Fruit fly (Drosophila melanogaster) whole organism, embryonic: ENCODE measurements around the gene mRpL19.

Experiments
- Adf1 ChIP-seq: fragments of 200-800 bp; sonication (Bioruptor generic); IDR thresholded peaks from 2 replicates; pipeline ENCODE4 v1.3.6; 2022; ENCODE audit warnings: missing biosample characterization, missing genetic modification characterization
- CG10654 ChIP-seq: fragments of 200-800 bp; sonication (Bioruptor generic); optimal IDR thresholded peaks from 2 replicates; lab custom pipeline; 2016; ENCODE audit warnings: missing biosample characterization, missing genetic modification characterization
- CG12104 ChIP-seq: fragments of 200-800 bp; sonication (Bioruptor generic); optimal IDR thresholded peaks from 3 replicates; lab custom pipeline; 2016; ENCODE audit warnings: missing biosample characterization, missing genetic modification characterization
- CG17186 ChIP-seq: fragments of 200-800 bp; sonication (Bioruptor generic); optimal IDR thresholded peaks from 3 replicates; lab custom pipeline; 2017; ENCODE audit warnings: missing biosample characterization, missing genetic modification reagents, missing genetic modification characterization
- CTCF ChIP-seq: fragments of 200-800 bp; sonication (Bioruptor generic); optimal IDR thresholded peaks from 2 replicates; lab custom pipeline; 2017; ENCODE audit warnings: missing biosample characterization, mild to moderate bottlenecking, missing genetic modification characterization, moderate library complexity
- Ptx1 ChIP-seq: fragments of 200-800 bp; sonication (Bioruptor generic); IDR thresholded peaks from 2 replicates; pipeline ENCODE4 v1.3.6; 2022; ENCODE audit warnings: missing biosample characterization, missing genetic modification characterization
- YL-1 ChIP-seq: fragments of 200-800 bp; sonication (Bioruptor generic); optimal IDR thresholded peaks from 3 replicates; lab custom pipeline; 2017; ENCODE audit warnings: missing biosample characterization, mild to moderate bottlenecking, missing genetic modification characterization
- gfzf ChIP-seq: fragments of 200-800 bp; sonication (Bioruptor generic); optimal IDR thresholded peaks from 2 replicates; lab custom pipeline; 2016; ENCODE audit warnings: missing biosample characterization, mild to moderate bottlenecking, missing genetic modification characterization, moderate library complexity
- lmd ChIP-seq: fragments of 200-800 bp; sonication (Bioruptor generic); IDR thresholded peaks from 2 replicates; pipeline ENCODE4 v1.3.6; 2022; ENCODE audit warnings: missing biosample characterization, missing genetic modification characterization
- p53 ChIP-seq: fragments of 200-800 bp; sonication (Bioruptor generic); optimal IDR thresholded peaks from 2 replicates; lab custom pipeline; 2016; ENCODE audit warnings: missing biosample characterization, missing genetic modification characterization
- tap ChIP-seq: fragments of 200-800 bp; optimal IDR thresholded peaks from 3 replicates; lab custom pipeline; 2019; ENCODE audit warnings: missing biosample characterization, mild to moderate bottlenecking, missing genetic modification characterization, moderate library complexity
- yki ChIP-seq: fragments of >200 bp; optimal IDR thresholded peaks from 3 replicates; lab custom pipeline; 2018
- zen ChIP-seq: fragments of 200-800 bp; sonication (Bioruptor generic); optimal IDR thresholded peaks from 3 replicates; lab custom pipeline; 2018; ENCODE audit warnings: missing biosample characterization, mild to moderate bottlenecking, missing genetic modification characterization, moderate library complexity

dm6 chr3R:8715851-8716550, 42.1 kb downstream of the mRpL19 start, which contains the start of gene TMEM216:
- TF ChIP-seq CTCF (GFP tag; lab: Kevin White, UChicago) (no peak), zen (tag; lab: Kevin White, UChicago) (no peak), Ptx1 (GFP tag; lab: Robert Waterston, UW) (no peak), p53 (GFP tag; lab: Kevin White, UChicago) (no peak), CG12104 (no peak), YL-1 (peak; percentile 90), gfzf (GFP tag; lab: Kevin White, UChicago) (peak; percentile 94), yki (lab: Kevin White, UChicago) (no peak), tap (tag; lab: Kevin White, UChicago) (no peak), lmd (GFP tag; lab: Robert Waterston, UW) (no peak), CG10654 (GFP tag; lab: Kevin White, UChicago) (no peak), Adf1 (GFP tag; lab: Robert Waterston, UW) (no peak), CG17186 (peak; percentile 29)
